Fruit fly (Drosophila melanogaster) whole organism, wandering third instar larva: ENCODE results near the gene CG32075.

Source experiments
- CG32264 ChIP-seq: fragments of 200-800 bp; sonication (Bioruptor generic); optimal IDR thresholded peaks from 2 replicates; lab custom pipeline; 2016; ENCODE audit warnings: missing biosample characterization, missing genetic modification characterization
- GATAd ChIP-seq: sonication (Bioruptor generic); optimal IDR thresholded peaks from 2 replicates; lab custom pipeline; 2016; ENCODE audit warnings: missing biosample characterization, missing genetic modification characterization
- Hnf4 ChIP-seq: fragments of 200-800 bp; sonication (Bioruptor generic); optimal IDR thresholded peaks from 2 replicates; lab custom pipeline; 2016; ENCODE audit warnings: missing biosample characterization, mild to moderate bottlenecking, missing genetic modification characterization
- Hr83 ChIP-seq: fragments of 200-300 bp; sonication (Bioruptor generic); optimal IDR thresholded peaks from 2 replicates; lab custom pipeline; 2016; ENCODE audit warnings: missing biosample characterization, mild to moderate bottlenecking, missing genetic modification characterization, moderate library complexity; ENCODE audit not compliant: poor library complexity, severe bottlenecking
- Rel ChIP-seq, 2 experiments: fragments of 200-800 bp; sonication (Bioruptor generic) in 1 of 2; optimal IDR thresholded peaks; 2 replicates in 1 of 2; 3 replicates in 1 of 2; lab custom pipeline; 2016 to 2019; ENCODE audit warnings: mild to moderate bottlenecking in 2 of 2, missing biosample characterization in 2 of 2, missing genetic modification characterization in 2 of 2, moderate library complexity in 1 of 2
- h ChIP-seq: fragments of 200-800 bp; sonication (Bioruptor generic); optimal IDR thresholded peaks from 3 replicates; lab custom pipeline; 2016; ENCODE audit warnings: missing biosample characterization, mild to moderate bottlenecking, missing genetic modification characterization
- lola ChIP-seq: fragments of >200 bp; optimal IDR thresholded peaks from 2 replicates; lab custom pipeline; 2017; ENCODE audit warnings: missing biosample characterization, missing genetic modification characterization
- pan ChIP-seq: fragments of >200 bp; optimal IDR thresholded peaks from 2 replicates; lab custom pipeline; 2017
- sage ChIP-seq: fragments of 200-800 bp; sonication (Bioruptor generic); optimal IDR thresholded peaks from 2 replicates; lab custom pipeline; 2016; ENCODE audit warnings: missing biosample characterization, mild to moderate bottlenecking, missing genetic modification characterization
- usp ChIP-seq: fragments of >200 bp; optimal IDR thresholded peaks from 2 replicates; lab custom pipeline; 2017; ENCODE audit warnings: missing biosample characterization, missing genetic modification characterization

DNA sequence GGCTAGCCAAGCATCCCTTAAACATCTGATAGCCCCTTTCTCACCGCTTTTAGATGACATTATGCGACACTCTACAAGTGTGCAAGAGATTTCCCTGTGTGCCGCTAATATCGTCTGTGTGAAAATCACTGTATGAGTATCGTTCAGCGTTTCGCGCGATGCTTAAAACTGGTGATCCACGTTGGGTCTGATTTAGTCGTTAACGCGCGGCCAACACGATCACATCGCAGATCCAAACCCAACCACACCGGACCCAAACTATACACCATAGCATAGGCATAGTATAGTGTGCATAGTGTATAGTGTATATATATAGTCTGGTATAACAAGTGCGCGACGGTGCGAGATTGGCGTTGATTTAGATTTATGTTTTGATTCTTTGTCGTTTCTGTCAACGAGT, 10.9 kb downstream of the CG32075 start, which contains the start of gene CG7888:
- TF ChIP-seq h (GFP tag; lab: Kevin White, UChicago) (no peak), sage (GFP tag; lab: Kevin White, UChicago) (no peak), CG32264 (no peak), GATAd (GFP tag; lab: Kevin White, UChicago) (no peak), Rel (GFP tag; optimal IDR thresholded peaks at IDR 0.05; lab: Kevin White, UChicago) (no peak), Rel (tag; optimal IDR thresholded peaks at IDR 0.05; lab: Kevin White, UChicago) (no peak), Hr83 (GFP tag; lab: Kevin White, UChicago) (no peak), usp (GFP tag; lab: Kevin White, UChicago) (no peak), Hnf4 (GFP tag; lab: Kevin White, UChicago) (no peak), pan (lab: Kevin White, UChicago) (no peak), lola (GFP tag; lab: Kevin White, UChicago) (no peak)
